Fruit fly (Drosophila melanogaster): Measurements from ENCODE around the gene RpS13.
A peak's percentile ranks its signal among the peaks of the same experiment; 100 is the strongest.

The RpS13 gene

dm6 chr2L:8364006-8364956, at the start of gene RpS13, which contains the start of gene CSN8 (continued):
- no peak for TF ChIP-seq klu (GFP tag; IDR thresholded peaks at IDR 0.05)
- no peak for TF ChIP-seq CG12744 (GFP tag; optimal IDR thresholded peaks at IDR 0.05)
- TF ChIP-seq E2f2 (GFP tag; IDR thresholded peaks at IDR 0.05) = peak; percentile 39
- TF ChIP-seq run (tag; optimal IDR thresholded peaks at IDR 0.05) = no peak
- TF ChIP-seq Sry-β (GFP tag; optimal IDR thresholded peaks at IDR 0.05) = no peak
- no peak for TF ChIP-seq Spps (tag; optimal IDR thresholded peaks at IDR 0.05)
- TF ChIP-seq lbe (GFP tag; optimal IDR thresholded peaks at IDR 0.05) = no peak
- no peak for TF ChIP-seq Rx (GFP tag; IDR thresholded peaks at IDR 0.05)
- no peak for TF ChIP-seq croc (GFP tag; conservative IDR thresholded peaks at IDR 0.05)
- TF ChIP-seq CG8290 (GFP tag; optimal IDR thresholded peaks at IDR 0.05) = no peak
- peak in 1 of 2 experiments; percentile 36 for TF ChIP-seq CG8290 (tag; optimal IDR thresholded peaks at IDR 0.05)
- TF ChIP-seq CG13624 (GFP tag; optimal IDR thresholded peaks at IDR 0.05) = no peak
- TF ChIP-seq inv (GFP tag; IDR thresholded peaks at IDR 0.05; ENCODE audit: partially characterized antibody) = peak; percentile 88
- TF ChIP-seq NfI (GFP tag; optimal IDR thresholded peaks at IDR 0.05) = no peak
- peak; percentile 16; the same call in 1 of the 2 replicates for TF ChIP-seq Drgx (GFP tag; IDR thresholded peaks at IDR 0.05)
- no peak for TF ChIP-seq CG31224 (GFP tag; IDR thresholded peaks at IDR 0.05)
- peak; percentile 96 for TF ChIP-seq BEAF-32 (GFP tag; optimal IDR thresholded peaks at IDR 0.05)
- no peak for TF ChIP-seq jigr1 (GFP tag; IDR thresholded peaks at IDR 0.05)
- no peak for TF ChIP-seq Awh (GFP tag; IDR thresholded peaks at IDR 0.05)
- TF ChIP-seq odd (GFP tag; optimal IDR thresholded peaks at IDR 0.05) = no peak
- TF ChIP-seq gsb-n (tag; optimal IDR thresholded peaks at IDR 0.05) = no peak
- no peak for TF ChIP-seq psq (GFP tag; optimal IDR thresholded peaks at IDR 0.05)
- TF ChIP-seq jing (GFP tag; optimal IDR thresholded peaks at IDR 0.05) = no peak
- peak; percentile 65 for TF ChIP-seq CG17186 (GFP tag; optimal IDR thresholded peaks at IDR 0.05)
- TF ChIP-seq nau (GFP tag; optimal IDR thresholded peaks at IDR 0.05) = peak; percentile 16
- TF ChIP-seq Hr39 (optimal IDR thresholded peaks at IDR 0.05) = no peak
- TF ChIP-seq Hand (GFP tag; optimal IDR thresholded peaks at IDR 0.05) = no peak
- TF ChIP-seq CG15011 (GFP tag; optimal IDR thresholded peaks at IDR 0.05) = no peak
- TF ChIP-seq yki (optimal IDR thresholded peaks at IDR 0.05) = no peak
- TF ChIP-seq schlank (tag; optimal IDR thresholded peaks at IDR 0.05) = no peak
- no peak for TF ChIP-seq CG7372 (GFP tag; IDR thresholded peaks at IDR 0.05)
- no peak for TF ChIP-seq Tbp (GFP tag; optimal IDR thresholded peaks at IDR 0.05)
- no peak for TF ChIP-seq CG3726 (GFP tag; IDR thresholded peaks at IDR 0.05)
- TF ChIP-seq dysf (GFP tag; IDR thresholded peaks at IDR 0.05) = no peak
- peak; percentile 81 for TF ChIP-seq CG3995 (GFP tag; optimal IDR thresholded peaks at IDR 0.05)
- peak; percentile 75 for TF ChIP-seq Dref (GFP tag; IDR thresholded peaks at IDR 0.05)
- TF ChIP-seq scrt (GFP tag; optimal IDR thresholded peaks at IDR 0.05) = peak; percentile 10
- no peak for TF ChIP-seq Dip2 (GFP tag; IDR thresholded peaks at IDR 0.05)
- TF ChIP-seq danr (GFP tag; IDR thresholded peaks at IDR 0.05) = no peak
- TF ChIP-seq emc (GFP tag; optimal IDR thresholded peaks at IDR 0.05) = no peak
- TF ChIP-seq Dp (GFP tag; optimal IDR thresholded peaks at IDR 0.05) = peak; percentile 34
- TF ChIP-seq Ets65A (GFP tag) = no peak
- TF ChIP-seq dati (GFP tag; IDR thresholded peaks at IDR 0.05) = no peak
- TF ChIP-seq CG1603 (tag; optimal IDR thresholded peaks at IDR 0.05) = peak; percentile 62
- peak; percentile 93 for TF ChIP-seq Sin3A (optimal IDR thresholded peaks at IDR 0.05)
- peak; percentile 60 for TF ChIP-seq CG17829 (tag; optimal IDR thresholded peaks at IDR 0.05)
- TF ChIP-seq ato (GFP tag; IDR thresholded peaks at IDR 0.05; ENCODE audit: partially characterized antibody) = peak; percentile 75
- TF ChIP-seq wor (GFP tag; IDR thresholded peaks at IDR 0.05) = no peak
- peak; percentile 87 for TF ChIP-seq Opbp (GFP tag; IDR thresholded peaks at IDR 0.05; ENCODE audit: partially characterized antibody)
- TF ChIP-seq HLH3B (GFP tag; IDR thresholded peaks at IDR 0.05) = no peak
- TF ChIP-seq CG9215 (GFP tag; IDR thresholded peaks at IDR 0.05) = no peak

All from whole organism, embryonic.